Worm (Caenorhabditis elegans): Measurements from ENCODE around the gene F53A3.7.

F53A3.7 gene

DNA sequence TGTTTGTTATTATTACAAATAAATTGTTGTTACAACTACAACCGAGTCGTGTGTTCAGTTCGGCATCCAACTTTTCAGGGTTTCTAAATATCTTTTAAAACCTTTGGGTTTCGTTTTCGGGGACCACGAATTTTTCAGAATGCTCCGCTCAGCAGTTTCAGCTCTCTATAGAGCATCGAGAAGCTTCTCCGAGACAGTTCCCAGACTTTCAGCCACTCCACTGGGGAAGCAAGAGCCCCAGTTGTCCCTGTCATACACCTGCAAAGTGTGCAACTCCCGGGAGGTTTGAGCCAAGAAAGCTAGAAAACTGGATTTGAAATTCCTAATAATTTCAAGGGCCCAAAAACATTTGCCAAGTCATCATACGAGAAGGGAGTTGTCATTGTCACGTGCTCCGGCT, at the start of gene F53A3.7:
Gene F53A3.7, plus strand, starts transcription at position 139 of the 400 bp plus-strand sequence.
- TF ChIP-seq pha-4 (tag; optimal IDR thresholded peaks at IDR 0.05), result no peak
- no peak for TF ChIP-seq unc-62 (GFP tag; optimal IDR thresholded peaks at IDR 0.05)
- TF ChIP-seq nhr-76 (tag; optimal IDR thresholded peaks at IDR 0.05), result no peak
- no peak for TF ChIP-seq elt-1 (tag; optimal IDR thresholded peaks at IDR 0.05; ENCODE audit: borderline replicate concordance, insufficient read depth)
- TF ChIP-seq sptf-1 (tag; optimal IDR thresholded peaks at IDR 0.05), result no peak
- TF ChIP-seq hlh-1 (tag; optimal IDR thresholded peaks at IDR 0.05), result no peak

DNA sequence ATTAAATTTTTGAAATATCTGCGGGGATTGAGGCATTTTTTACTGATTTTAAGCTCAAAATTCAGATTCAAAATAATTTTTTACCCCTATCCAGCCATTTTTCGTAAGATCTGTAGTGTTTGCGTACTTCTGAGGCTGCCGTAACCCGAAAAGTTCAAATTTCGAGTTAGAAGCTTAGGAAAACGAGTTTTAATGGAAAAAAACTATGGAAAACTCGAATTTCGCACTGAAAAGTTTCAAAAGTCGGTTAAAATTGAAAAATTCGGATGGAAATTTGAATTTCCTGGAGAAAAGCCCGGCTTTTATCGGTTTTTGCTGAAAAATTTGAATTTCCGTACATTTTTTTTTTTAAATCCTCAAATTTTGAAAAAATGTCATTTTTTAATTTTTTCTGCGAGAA, 47.4 kb upstream of the F53A3.7 start:
- TF ChIP-seq blmp-1 (tag; optimal IDR thresholded peaks at IDR 0.05) (no peak), nhr-76 (tag; optimal IDR thresholded peaks at IDR 0.05) (no peak), nhr-237 (tag; optimal IDR thresholded peaks at IDR 0.05) (no peak), ceh-39 (tag; optimal IDR thresholded peaks at IDR 0.05) (no peak), M03D4.4 (tag; optimal IDR thresholded peaks at IDR 0.05) (no peak), sem-2 (GFP tag; optimal IDR thresholded peaks at IDR 0.05) (no peak), unc-62 (GFP tag; optimal IDR thresholded peaks at IDR 0.05) (no peak), nhr-28 (tag; optimal IDR thresholded peaks at IDR 0.05) (no peak), ces-1 (GFP tag; optimal IDR thresholded peaks at IDR 0.05) (no peak), mep-1 (tag; optimal IDR thresholded peaks at IDR 0.05) (no peak), sptf-1 (tag; optimal IDR thresholded peaks at IDR 0.05) (no peak), mab-5 (tag; optimal IDR thresholded peaks at IDR 0.05) (no peak), tbx-8 (GFP tag; optimal IDR thresholded peaks at IDR 0.05) (no peak), nhr-12 (tag; optimal IDR thresholded peaks at IDR 0.05) (no peak), ham-2 (GFP tag; optimal IDR thresholded peaks at IDR 0.05) (no peak)

DNA sequence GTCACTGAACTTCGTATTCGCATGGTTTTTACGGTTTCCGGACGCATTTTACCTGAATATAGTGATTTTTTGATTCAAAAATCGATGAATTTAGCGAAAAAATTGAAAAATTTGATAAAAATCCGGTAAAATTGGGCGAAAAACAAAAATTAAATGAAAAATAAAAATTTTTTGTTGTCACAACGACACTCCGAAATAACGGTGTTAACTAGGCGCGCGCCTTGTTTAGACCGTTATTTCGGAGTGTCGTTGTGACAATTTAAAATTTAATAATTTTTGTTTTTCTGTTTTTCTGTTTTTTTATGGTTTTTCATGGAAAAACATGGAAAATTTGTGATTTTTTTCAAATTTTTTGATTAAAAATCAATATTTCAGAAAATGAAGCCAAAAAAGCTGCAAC, 45.7 kb upstream of the F53A3.7 start, which contains the start of the genes B0524.6 and pqn-41:
Gene B0524.6, minus strand, starts transcription at position 52 of the 400 bp plus-strand sequence.
Gene pqn-41, plus strand, starts transcription at position 370 of the 400 bp plus-strand sequence.
- TF ChIP-seq bed-3 (GFP tag; optimal IDR thresholded peaks at IDR 0.05) (no peak), mls-2 (tag; optimal IDR thresholded peaks at IDR 0.05) (no peak), lin-32 (GFP tag; optimal IDR thresholded peaks at IDR 0.05) (no peak), ceh-83 (GFP tag; optimal IDR thresholded peaks at IDR 0.05) (no peak), blmp-1 (tag; optimal IDR thresholded peaks at IDR 0.05) (no peak), pha-4 (tag; optimal IDR thresholded peaks at IDR 0.05) (peak; percentile 30), elt-3 (tag; optimal IDR thresholded peaks at IDR 0.05) (no peak), M03D4.4 (tag; optimal IDR thresholded peaks at IDR 0.05) (no peak), hlh-1 (tag; optimal IDR thresholded peaks at IDR 0.05) (no peak), elt-1 (tag; optimal IDR thresholded peaks at IDR 0.05; ENCODE audit: borderline replicate concordance, insufficient read depth) (no peak), ztf-11 (tag; optimal IDR thresholded peaks at IDR 0.05) (no peak), drap-1 (GFP tag; optimal IDR thresholded peaks at IDR 0.05) (no peak), nhr-12 (tag; optimal IDR thresholded peaks at IDR 0.05) (no peak), snpc-4 (tag; optimal IDR thresholded peaks at IDR 0.05) (no peak), sem-2 (GFP tag; optimal IDR thresholded peaks at IDR 0.05) (no peak), cnd-1 (tag; optimal IDR thresholded peaks at IDR 0.05) (no peak), lsy-2 (tag; optimal IDR thresholded peaks at IDR 0.05) (peak; percentile 79), sptf-1 (tag; optimal IDR thresholded peaks at IDR 0.05) (no peak), nhr-237 (tag; optimal IDR thresholded peaks at IDR 0.05) (peak; percentile 39), flh-1 (GFP tag; optimal IDR thresholded peaks at IDR 0.05) (no peak), ces-1 (GFP tag; optimal IDR thresholded peaks at IDR 0.05) (peak; percentile 93), lin-13 (tag; optimal IDR thresholded peaks at IDR 0.05) (peak; percentile 60), zip-8 (tag; optimal IDR thresholded peaks at IDR 0.05) (no peak), nhr-76 (tag; optimal IDR thresholded peaks at IDR 0.05) (no peak), tbx-8 (GFP tag; optimal IDR thresholded peaks at IDR 0.05) (no peak), ceh-43 (GFP tag; optimal IDR thresholded peaks at IDR 0.05) (no peak), unc-62 (GFP tag; optimal IDR thresholded peaks at IDR 0.05) (no peak), mab-5 (tag; optimal IDR thresholded peaks at IDR 0.05) (peak; percentile 6), nhr-2 (tag; optimal IDR thresholded peaks at IDR 0.05) (no peak), mep-1 (tag; optimal IDR thresholded peaks at IDR 0.05) (no peak), nhr-28 (tag; optimal IDR thresholded peaks at IDR 0.05) (no peak)

DNA sequence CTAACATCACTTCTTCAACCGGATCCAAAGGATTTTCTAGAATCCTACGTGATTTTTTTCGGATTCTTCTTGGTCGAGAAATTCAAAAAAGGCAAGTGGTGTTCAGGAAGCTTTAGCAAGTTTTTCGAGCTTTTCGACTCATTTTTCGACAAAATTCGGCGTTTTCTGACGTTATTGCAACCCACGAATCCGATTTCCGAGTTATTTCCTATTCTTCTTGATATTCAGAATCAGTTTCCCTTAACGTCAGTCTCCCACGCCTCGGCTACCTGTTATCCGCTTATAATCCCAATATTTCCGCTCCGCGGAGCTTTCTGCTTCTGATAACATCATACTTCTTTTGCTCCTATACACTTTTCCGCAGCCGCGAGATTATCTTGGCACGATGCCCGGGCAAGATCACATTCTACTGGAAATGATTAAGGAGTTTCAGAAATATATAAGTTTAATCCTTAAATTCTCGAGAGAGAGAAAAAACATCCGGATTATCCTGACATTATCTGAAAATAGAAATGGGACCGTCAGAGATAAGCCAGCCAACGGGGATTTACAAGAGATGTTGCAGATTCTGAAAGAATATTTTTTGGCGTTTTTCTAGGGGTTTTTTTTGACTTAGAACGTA, 32.9 kb upstream of the F53A3.7 start:
- no peak for TF ChIP-seq lin-32 (GFP tag; optimal IDR thresholded peaks at IDR 0.05)
- TF ChIP-seq ceh-43 (GFP tag; optimal IDR thresholded peaks at IDR 0.05), result no peak
- TF ChIP-seq nhr-237 (tag; optimal IDR thresholded peaks at IDR 0.05), result no peak
- no peak for TF ChIP-seq bed-3 (GFP tag; optimal IDR thresholded peaks at IDR 0.05)
- no peak for TF ChIP-seq sptf-1 (tag; optimal IDR thresholded peaks at IDR 0.05)
- no peak for TF ChIP-seq cnd-1 (tag; optimal IDR thresholded peaks at IDR 0.05)
- no peak for TF ChIP-seq elt-3 (tag; optimal IDR thresholded peaks at IDR 0.05)
- no peak for TF ChIP-seq flh-1 (GFP tag; optimal IDR thresholded peaks at IDR 0.05)
- no peak for TF ChIP-seq mab-5 (tag; optimal IDR thresholded peaks at IDR 0.05)
- TF ChIP-seq ztf-11 (tag; optimal IDR thresholded peaks at IDR 0.05), result no peak
- no peak for TF ChIP-seq ceh-39 (tag; optimal IDR thresholded peaks at IDR 0.05)

All from whole organism, mixed stage, embryonic.